Worm (Caenorhabditis elegans): ENCODE results near the gene srp-6.

DNA sequence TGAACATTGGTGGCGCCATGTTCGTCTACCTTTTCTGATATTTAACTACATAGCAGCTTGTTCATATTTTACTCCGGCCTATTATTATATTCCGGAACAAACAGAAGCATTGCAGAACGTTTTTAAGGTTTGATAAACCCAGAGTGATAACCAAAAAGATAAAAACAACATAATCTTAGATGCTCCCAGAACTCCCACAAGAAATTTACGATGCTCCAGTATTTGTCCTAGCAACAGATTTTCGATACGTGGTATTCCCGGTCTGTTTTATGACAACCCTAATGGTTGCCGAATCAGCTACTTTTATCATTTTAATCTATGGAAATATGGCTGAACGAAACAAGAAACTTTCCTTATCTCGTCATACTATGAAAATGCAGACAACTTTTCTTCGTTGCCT lies 32.3 kb downstream of the srp-6 start:
- TF ChIP-seq ZK546.5 (tag; optimal IDR thresholded peaks at IDR 0.05) (no peak), fos-1 (tag; optimal IDR thresholded peaks at IDR 0.05) (no peak), skn-1 (tag; optimal IDR thresholded peaks at IDR 0.05) (no peak), mdl-1 (tag; optimal IDR thresholded peaks at IDR 0.05) (no peak), aly-2 (tag; optimal IDR thresholded peaks at IDR 0.05) (no peak)

Measured in whole organism, L2 larva.